Worm (Caenorhabditis elegans): ENCODE results near the gene atln-2.

The atln-2 gene

ce11 chrIV:14950468-14950867, 30.9 kb upstream of the atln-2 start, which contains the start of gene Y41E3.22:
Gene Y41E3.22 (plus strand): TSS chrIV:14950710.
- no peak for TF ChIP-seq mab-5 (tag; optimal IDR thresholded peaks at IDR 0.05)
- TF ChIP-seq mep-1 (tag; optimal IDR thresholded peaks at IDR 0.05) = no peak
- TF ChIP-seq hlh-1 (tag; optimal IDR thresholded peaks at IDR 0.05) = no peak
- TF ChIP-seq cnd-1 (tag; optimal IDR thresholded peaks at IDR 0.05) = no peak
- TF ChIP-seq unc-39 (tag; optimal IDR thresholded peaks at IDR 0.05) = no peak
- no peak for TF ChIP-seq tbx-8 (GFP tag; optimal IDR thresholded peaks at IDR 0.05)
- no peak for TF ChIP-seq nhr-12 (tag; optimal IDR thresholded peaks at IDR 0.05)
- TF ChIP-seq ceh-43 (GFP tag; optimal IDR thresholded peaks at IDR 0.05) = no peak
- TF ChIP-seq unc-62 (GFP tag; optimal IDR thresholded peaks at IDR 0.05) = no peak
- TF ChIP-seq nhr-76 (tag; optimal IDR thresholded peaks at IDR 0.05) = no peak
- no peak for TF ChIP-seq snpc-4 (tag; optimal IDR thresholded peaks at IDR 0.05)
- no peak for TF ChIP-seq ztf-11 (tag; optimal IDR thresholded peaks at IDR 0.05)
- no peak for TF ChIP-seq lin-13 (tag; optimal IDR thresholded peaks at IDR 0.05)
- TF ChIP-seq elt-3 (tag; optimal IDR thresholded peaks at IDR 0.05) = no peak
- TF ChIP-seq ham-2 (GFP tag; optimal IDR thresholded peaks at IDR 0.05) = no peak
- no peak for TF ChIP-seq ceh-39 (tag; optimal IDR thresholded peaks at IDR 0.05)
- no peak for TF ChIP-seq drap-1 (GFP tag; optimal IDR thresholded peaks at IDR 0.05)
- TF ChIP-seq zip-8 (tag; optimal IDR thresholded peaks at IDR 0.05) = no peak
- TF ChIP-seq lin-32 (GFP tag; optimal IDR thresholded peaks at IDR 0.05) = no peak

- TF ChIP-seq lin-32 (GFP tag; optimal IDR thresholded peaks at IDR 0.05) (no peak), bed-3 (GFP tag; optimal IDR thresholded peaks at IDR 0.05) (no peak), elt-1 (tag; optimal IDR thresholded peaks at IDR 0.05; ENCODE audit: borderline replicate concordance, insufficient read depth) (no peak), M03D4.4 (tag; optimal IDR thresholded peaks at IDR 0.05) (no peak), lsy-2 (tag; optimal IDR thresholded peaks at IDR 0.05) (no peak), ztf-11 (tag; optimal IDR thresholded peaks at IDR 0.05) (no peak), blmp-1 (tag; optimal IDR thresholded peaks at IDR 0.05) (no peak), mls-2 (tag; optimal IDR thresholded peaks at IDR 0.05) (no peak)
Measured at ce11 chrIV:14953802-14954201, 27.6 kb upstream of the atln-2 start.

ce11 chrIV:14954842-14955241, 26.6 kb upstream of the atln-2 start:
- TF ChIP-seq ces-1 (GFP tag; optimal IDR thresholded peaks at IDR 0.05) (no peak), mep-1 (tag; optimal IDR thresholded peaks at IDR 0.05) (no peak), ceh-39 (tag; optimal IDR thresholded peaks at IDR 0.05) (no peak), mab-5 (tag; optimal IDR thresholded peaks at IDR 0.05) (no peak), elt-3 (tag; optimal IDR thresholded peaks at IDR 0.05) (no peak), nhr-237 (tag; optimal IDR thresholded peaks at IDR 0.05) (no peak), ceh-43 (GFP tag; optimal IDR thresholded peaks at IDR 0.05) (no peak), cnd-1 (tag; optimal IDR thresholded peaks at IDR 0.05) (no peak), elt-1 (tag; optimal IDR thresholded peaks at IDR 0.05; ENCODE audit: borderline replicate concordance, insufficient read depth) (no peak)

ce11 chrIV:14956693-14957281, 24.6 kb upstream of the atln-2 start:
- no peak for TF ChIP-seq nhr-2 (tag; optimal IDR thresholded peaks at IDR 0.05)
- no peak for TF ChIP-seq unc-62 (GFP tag; optimal IDR thresholded peaks at IDR 0.05)
- no peak for TF ChIP-seq flh-1 (GFP tag; optimal IDR thresholded peaks at IDR 0.05)
- no peak for TF ChIP-seq M03D4.4 (tag; optimal IDR thresholded peaks at IDR 0.05)
- no peak for TF ChIP-seq bed-3 (GFP tag; optimal IDR thresholded peaks at IDR 0.05)
- no peak for TF ChIP-seq lsy-2 (tag; optimal IDR thresholded peaks at IDR 0.05)
- no peak for TF ChIP-seq unc-39 (tag; optimal IDR thresholded peaks at IDR 0.05)
- TF ChIP-seq blmp-1 (tag; optimal IDR thresholded peaks at IDR 0.05) = no peak
- TF ChIP-seq snpc-4 (tag; optimal IDR thresholded peaks at IDR 0.05) = no peak
- TF ChIP-seq elt-1 (tag; optimal IDR thresholded peaks at IDR 0.05; ENCODE audit: borderline replicate concordance, insufficient read depth) = no peak
- no peak for TF ChIP-seq lin-13 (tag; optimal IDR thresholded peaks at IDR 0.05)
- no peak for TF ChIP-seq mls-2 (tag; optimal IDR thresholded peaks at IDR 0.05)
- TF ChIP-seq lin-32 (GFP tag; optimal IDR thresholded peaks at IDR 0.05) = no peak
- TF ChIP-seq cnd-1 (tag; optimal IDR thresholded peaks at IDR 0.05) = no peak
- TF ChIP-seq drap-1 (GFP tag; optimal IDR thresholded peaks at IDR 0.05) = no peak
- TF ChIP-seq ceh-39 (tag; optimal IDR thresholded peaks at IDR 0.05) = no peak

- no peak for TF ChIP-seq lsy-2 (tag; optimal IDR thresholded peaks at IDR 0.05)
- TF ChIP-seq flh-1 (GFP tag; optimal IDR thresholded peaks at IDR 0.05) = no peak
- TF ChIP-seq nhr-2 (tag; optimal IDR thresholded peaks at IDR 0.05) = no peak
- TF ChIP-seq nhr-12 (tag; optimal IDR thresholded peaks at IDR 0.05) = no peak
Measured at ce11 chrIV:14958551-14958950, 22.9 kb upstream of the atln-2 start, which contains the start of gene Y41E3.1. Gene Y41E3.1 (minus strand): TSS chrIV:14958874.

Measured in whole organism, mixed stage, embryonic.